Fruit fly (Drosophila melanogaster) whole organism, embryonic: ENCODE results near the gene Uba5.

ENCODE experiments used
- Antp ChIP-seq: fragments of 200-800 bp; sonication (Bioruptor generic); optimal IDR thresholded peaks from 3 replicates; lab custom pipeline; 2016; ENCODE audit warnings: missing biosample characterization, missing genetic modification characterization
- Asciz ChIP-seq: fragments of 200-800 bp; sonication (Bioruptor generic); optimal IDR thresholded peaks from 2 replicates; lab custom pipeline; 2017; ENCODE audit warnings: missing biosample characterization, mild to moderate bottlenecking, missing genetic modification characterization, missing genetic modification reagents
- Blimp-1 ChIP-seq: fragments of 200-800 bp; sonication (Bioruptor generic); optimal IDR thresholded peaks from 3 replicates; lab custom pipeline; 2018; ENCODE audit warnings: missing biosample characterization, missing genetic modification characterization, mild to moderate bottlenecking, moderate library complexity, missing genetic modification reagents
- CG12236 ChIP-seq: fragments of 200-800 bp; sonication (Bioruptor generic); optimal IDR thresholded peaks from 2 replicates; lab custom pipeline; 2016; ENCODE audit warnings: missing biosample characterization, missing genetic modification characterization
- CG12744 ChIP-seq: fragments of 200-800 bp; sonication (Bioruptor generic); optimal IDR thresholded peaks from 2 replicates; lab custom pipeline; 2016; ENCODE audit warnings: missing biosample characterization, missing genetic modification characterization
- CG13894 ChIP-seq: fragments of 200-800 bp; sonication (Bioruptor generic); optimal IDR thresholded peaks from 3 replicates; lab custom pipeline; 2018; ENCODE audit warnings: missing biosample characterization, mild to moderate bottlenecking, missing genetic modification characterization, moderate library complexity
- CG14050 ChIP-seq: fragments of 200-800 bp; sonication (Bioruptor generic); IDR thresholded peaks from 3 replicates; pipeline ENCODE4 v1.3.6; 2022; ENCODE audit warnings: missing biosample characterization, missing genetic modification characterization
- CG14441 ChIP-seq: fragments of 200-800 bp; sonication (Bioruptor generic); IDR thresholded peaks from 2 replicates; pipeline ENCODE4 v1.3.6; 2022; ENCODE audit warnings: missing biosample characterization, missing genetic modification characterization
- CG1602 ChIP-seq: fragments of 200-800 bp; sonication (Bioruptor generic); optimal IDR thresholded peaks from 3 replicates; lab custom pipeline; 2016; ENCODE audit warnings: missing biosample characterization, missing genetic modification characterization
- CG17385 ChIP-seq: fragments of 200-800 bp; sonication (Bioruptor generic); optimal IDR thresholded peaks from 3 replicates; lab custom pipeline; 2018; ENCODE audit warnings: missing biosample characterization, mild to moderate bottlenecking, missing genetic modification characterization
- CG31441 ChIP-seq: fragments of 200-800 bp; sonication (Bioruptor generic); IDR thresholded peaks from 2 replicates; pipeline ENCODE4 v1.3.6; 2022; ENCODE audit warnings: missing biosample characterization, missing genetic modification characterization
- CG3726 ChIP-seq: fragments of 200-800 bp; sonication (Bioruptor generic); IDR thresholded peaks from 3 replicates; pipeline ENCODE4, ENCODE4 v1.3.6; 2022; ENCODE audit warnings: missing biosample characterization, missing genetic modification characterization
- CG8359 ChIP-seq: fragments of 200-800 bp; sonication (Bioruptor generic); optimal IDR thresholded peaks from 2 replicates; lab custom pipeline; 2017; ENCODE audit warnings: missing biosample characterization, mild to moderate bottlenecking, missing genetic modification characterization, borderline replicate concordance
- CG8388 ChIP-seq: fragments of 200-800 bp; sonication (Bioruptor generic); optimal IDR thresholded peaks from 2 replicates; lab custom pipeline; 2019; ENCODE audit warnings: missing biosample characterization, mild to moderate bottlenecking, missing genetic modification characterization, moderate library complexity
- CG8924 ChIP-seq: fragments of 200-800 bp; optimal IDR thresholded peaks from 3 replicates; lab custom pipeline; 2019; ENCODE audit warnings: missing biosample characterization, mild to moderate bottlenecking, missing genetic modification characterization, moderate library complexity
- H2.0 ChIP-seq: fragments of 200-800 bp; sonication (Bioruptor generic); IDR thresholded peaks from 2 replicates; pipeline ENCODE4 v1.3.6; 2022; ENCODE audit warnings: missing biosample characterization, missing genetic modification characterization
- HLH3B ChIP-seq: fragments of 200-800 bp; sonication (Bioruptor generic); IDR thresholded peaks from 2 replicates; pipeline ENCODE4 v1.3.6; 2022; ENCODE audit warnings: missing biosample characterization, missing genetic modification characterization
- MBD-R2 ChIP-seq: fragments of 200-800 bp; sonication (Bioruptor generic); IDR thresholded peaks from 2 replicates; pipeline ENCODE4 v1.3.6; 2022; ENCODE audit warnings: missing biosample characterization, missing genetic modification characterization
- Max ChIP-seq: fragments of 200-800 bp; sonication (Bioruptor generic); optimal IDR thresholded peaks from 2 replicates; lab custom pipeline; 2016; ENCODE audit warnings: missing biosample characterization, mild to moderate bottlenecking, missing genetic modification characterization
- Med ChIP-seq: fragments of 200-800 bp; sonication (Bioruptor generic); peaks from one replicate; lab custom pipeline; 2016; ENCODE audit warnings: missing biosample characterization, missing genetic modification characterization, mild to moderate bottlenecking, inconsistent platforms, moderate library complexity
- Mrtf ChIP-seq: fragments of 200-800 bp; sonication (Bioruptor generic); IDR thresholded peaks from 3 replicates; pipeline ENCODE4 v1.3.6; 2022; ENCODE audit warnings: missing biosample characterization, missing genetic modification characterization
- Nf-YC ChIP-seq: fragments of 200-800 bp; optimal IDR thresholded peaks from 3 replicates; lab custom pipeline; 2019; ENCODE audit warnings: missing biosample characterization, mild to moderate bottlenecking, missing genetic modification characterization, moderate library complexity
- Poxn ChIP-seq: fragments of 200-800 bp; sonication (Bioruptor generic); IDR thresholded peaks from 2 replicates; pipeline ENCODE4 v1.3.6; 2022; ENCODE audit warnings: missing biosample characterization, missing genetic modification characterization
- Xbp1 ChIP-seq: fragments of 200-800 bp; sonication (Bioruptor generic); optimal IDR thresholded peaks from 3 replicates; lab custom pipeline; 2016; ENCODE audit warnings: missing biosample characterization, mild to moderate bottlenecking, missing genetic modification characterization
- aop ChIP-seq: fragments of 200-800 bp; sonication (Bioruptor generic); IDR thresholded peaks from 2 replicates; pipeline ENCODE4 v1.3.6; 2022; ENCODE audit warnings: missing biosample characterization, missing genetic modification characterization
- ap ChIP-seq: fragments of 200-800 bp; sonication (Bioruptor generic); IDR thresholded peaks from 2 replicates; pipeline ENCODE4 v1.3.6; 2022; ENCODE audit warnings: missing biosample characterization, missing genetic modification characterization
- cg ChIP-seq: fragments of 200-800 bp; sonication (Bioruptor generic); optimal IDR thresholded peaks from 3 replicates; lab custom pipeline; 2019; ENCODE audit warnings: missing biosample characterization, mild to moderate bottlenecking, missing genetic modification characterization, moderate library complexity
- crol ChIP-seq: fragments of 200-800 bp; sonication (Bioruptor generic); IDR thresholded peaks from 2 replicates; pipeline ENCODE4 v1.3.6; 2022; ENCODE audit warnings: missing biosample characterization, missing genetic modification characterization
- emc ChIP-seq: fragments of 200-800 bp; sonication (Bioruptor generic); optimal IDR thresholded peaks from 2 replicates; lab custom pipeline; 2016; ENCODE audit warnings: missing biosample characterization, missing genetic modification characterization
- ftz-f1 ChIP-seq: fragments of 200-800 bp; sonication (Bioruptor generic); optimal IDR thresholded peaks from 2 replicates; lab custom pipeline; 2016; ENCODE audit warnings: missing biosample characterization, missing genetic modification characterization
- inv ChIP-seq: fragments of 200-800 bp; sonication (Bioruptor generic); IDR thresholded peaks from 2 replicates; pipeline ENCODE4 v1.3.6; 2022; ENCODE audit warnings: missing biosample characterization, missing genetic modification characterization; ENCODE audit not compliant: partially characterized antibody
- nerfin-1 ChIP-seq: fragments of 200-800 bp; sonication (Bioruptor generic); optimal IDR thresholded peaks from 3 replicates; lab custom pipeline; 2019; ENCODE audit warnings: missing biosample characterization, mild to moderate bottlenecking, missing genetic modification characterization, moderate library complexity
- onecut ChIP-seq: fragments of 200-800 bp; sonication (Bioruptor generic); IDR thresholded peaks from 2 replicates; pipeline ENCODE4 v1.3.6; 2022; ENCODE audit warnings: missing biosample characterization, missing genetic modification characterization
- sens ChIP-seq: fragments of 200-800 bp; sonication (Bioruptor generic); peaks from one replicate; lab custom pipeline; 2016; ENCODE audit warnings: missing biosample characterization, missing genetic modification characterization
- seq ChIP-seq: fragments of 200-800 bp; sonication (Bioruptor generic); IDR thresholded peaks from 2 replicates; pipeline ENCODE4 v1.3.6; 2022; ENCODE audit warnings: missing biosample characterization, missing genetic modification characterization
- sqz ChIP-seq: fragments of 200-800 bp; sonication (Bioruptor generic); optimal IDR thresholded peaks from 3 replicates; lab custom pipeline; 2018; ENCODE audit warnings: missing biosample characterization, mild to moderate bottlenecking, missing genetic modification characterization
- tx ChIP-seq: fragments of 200-800 bp; sonication (Bioruptor generic); optimal IDR thresholded peaks from 2 replicates; lab custom pipeline; 2016; ENCODE audit warnings: missing biosample characterization, missing genetic modification characterization
- wek ChIP-seq: fragments of 200-800 bp; sonication (Bioruptor generic); optimal IDR thresholded peaks from 3 replicates; lab custom pipeline; 2018; ENCODE audit warnings: missing biosample characterization, mild to moderate bottlenecking, missing genetic modification characterization, moderate library complexity
- z ChIP-seq: fragments of 200-800 bp; sonication (Bioruptor generic); IDR thresholded peaks from 3 replicates; pipeline ENCODE4 v1.3.6; 2022; ENCODE audit warnings: missing biosample characterization, missing genetic modification characterization

The Uba5 gene

DNA sequence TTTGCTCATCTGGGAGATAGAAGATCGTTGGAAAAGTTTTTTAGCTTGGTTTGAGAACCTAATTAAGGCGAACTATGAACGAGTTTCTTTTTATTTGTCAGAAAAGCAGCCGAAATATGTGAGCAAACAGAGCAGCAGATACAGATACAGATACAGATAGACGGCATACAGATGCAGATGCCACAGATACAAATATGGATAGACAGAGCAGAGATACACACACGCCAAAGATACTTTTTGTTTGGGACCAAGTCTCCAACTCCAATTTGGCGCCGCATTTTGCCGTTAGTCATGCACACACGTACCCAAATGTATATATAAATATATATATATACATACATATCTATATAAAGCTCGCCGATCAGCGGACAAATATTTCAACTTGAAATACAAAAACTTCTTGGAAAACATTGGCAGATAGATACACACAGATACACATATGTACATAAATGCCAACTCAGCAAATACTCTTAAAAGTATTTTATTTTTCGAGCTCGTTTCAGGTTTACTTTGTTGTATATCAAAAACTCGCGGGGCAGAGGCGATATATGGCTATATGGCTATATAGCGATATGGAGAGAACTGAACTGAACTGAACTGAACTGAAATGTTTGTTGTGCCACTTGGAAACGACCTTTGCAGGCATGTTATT, 26.9 kb downstream of the Uba5 start (continued):
- TF ChIP-seq ap: no peak
- TF ChIP-seq CG3726 (GFP tag; lab: Robert Waterston, UW): no peak
- no peak for TF ChIP-seq Xbp1 (GFP tag; lab: Kevin White, UChicago)
- TF ChIP-seq cg: peak; percentile 56
- no peak for TF ChIP-seq CG12236 (GFP tag; lab: Kevin White, UChicago)
- TF ChIP-seq emc (GFP tag; lab: Kevin White, UChicago): no peak
- TF ChIP-seq HLH3B (GFP tag; lab: Robert Waterston, UW): no peak
- no peak for TF ChIP-seq MBD-R2 (GFP tag; lab: Robert Waterston, UW)
- TF ChIP-seq z: no peak
- TF ChIP-seq CG13894 (tag; lab: Kevin White, UChicago): peak; percentile 81
- TF ChIP-seq CG8388 (GFP tag; lab: Kevin White, UChicago): no peak
- no peak for TF ChIP-seq wek (GFP tag; lab: Kevin White, UChicago)
- TF ChIP-seq Antp (GFP tag; lab: Kevin White, UChicago): no peak
- peak; percentile 16 for TF ChIP-seq Med (GFP tag; lab: Kevin White, UChicago)
- TF ChIP-seq Poxn (GFP tag; lab: Robert Waterston, UW): no peak
- TF ChIP-seq CG12744 (GFP tag; lab: Kevin White, UChicago): no peak
- no peak for TF ChIP-seq CG17385 (GFP tag; lab: Kevin White, UChicago)
- TF ChIP-seq Nf-YC (tag; lab: Kevin White, UChicago): peak; percentile 12
- TF ChIP-seq Asciz (GFP tag; lab: Kevin White, UChicago): peak; percentile 2

DNA sequence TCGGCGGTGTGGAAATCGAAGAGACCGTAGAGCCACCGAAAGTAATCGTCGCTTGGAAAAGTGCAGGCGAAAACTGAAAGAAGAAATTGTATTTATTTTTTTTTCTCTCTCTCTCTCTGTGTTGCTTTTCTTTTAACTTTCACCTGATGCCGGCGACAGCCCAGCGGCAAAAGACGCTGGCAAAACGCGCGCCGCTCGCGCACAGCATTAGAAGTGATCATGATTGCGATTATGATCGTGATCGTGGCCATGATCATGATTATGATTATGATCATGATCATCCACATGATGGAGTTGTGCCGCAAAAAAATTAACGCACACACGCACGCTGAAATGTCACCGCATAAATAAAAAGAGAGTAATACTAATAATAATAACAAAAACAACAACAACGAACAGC, 28.0 kb downstream of the Uba5 start:
- TF ChIP-seq CG14050: no peak
- TF ChIP-seq Blimp-1 (GFP tag; lab: Kevin White, UChicago): peak; percentile 7
- TF ChIP-seq CG8359 (GFP tag; lab: Kevin White, UChicago): peak; percentile 96

DNA sequence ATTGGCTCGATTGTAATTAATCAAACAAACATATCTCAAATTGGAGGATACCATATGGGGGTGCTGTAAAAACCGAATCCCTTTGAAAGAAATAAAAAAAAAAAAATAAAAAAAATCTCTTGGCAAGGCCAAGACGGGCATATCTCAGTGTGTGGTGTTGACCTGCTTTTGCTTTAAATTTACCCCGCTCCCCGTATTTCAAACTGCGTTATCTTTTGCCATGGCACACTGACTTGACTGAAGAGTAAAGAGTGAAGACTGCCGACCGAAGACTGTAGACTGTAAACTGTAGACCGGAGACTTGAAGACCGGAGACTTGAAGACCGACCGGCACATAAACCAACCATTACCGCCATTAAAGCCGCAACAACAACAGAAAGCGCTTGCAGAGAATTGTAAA, 28.6 kb downstream of the Uba5 start:
- peak; percentile 7 for TF ChIP-seq ftz-f1 (GFP tag; lab: Kevin White, UChicago)
- TF ChIP-seq inv (GFP tag; lab: Robert Waterston, UW): no peak
- no peak for TF ChIP-seq CG31441 (GFP tag; lab: Robert Waterston, UW)
- no peak for TF ChIP-seq Max (GFP tag; lab: Kevin White, UChicago)
- 0 out of 3 replicates have a peak, but pooled peaks have one; percentile 20 for TF ChIP-seq Mrtf (GFP tag; lab: Robert Waterston, UW)
- TF ChIP-seq crol (GFP tag; lab: Robert Waterston, UW): peak; percentile 55; the same call in 1 of the 2 replicates
- TF ChIP-seq seq (GFP tag; lab: Robert Waterston, UW): no peak
- 0 out of 2 replicates have a peak, but pooled peaks have one; percentile 6 for TF ChIP-seq CG14441 (GFP tag; lab: Robert Waterston, UW)
- no peak for TF ChIP-seq aop

DNA sequence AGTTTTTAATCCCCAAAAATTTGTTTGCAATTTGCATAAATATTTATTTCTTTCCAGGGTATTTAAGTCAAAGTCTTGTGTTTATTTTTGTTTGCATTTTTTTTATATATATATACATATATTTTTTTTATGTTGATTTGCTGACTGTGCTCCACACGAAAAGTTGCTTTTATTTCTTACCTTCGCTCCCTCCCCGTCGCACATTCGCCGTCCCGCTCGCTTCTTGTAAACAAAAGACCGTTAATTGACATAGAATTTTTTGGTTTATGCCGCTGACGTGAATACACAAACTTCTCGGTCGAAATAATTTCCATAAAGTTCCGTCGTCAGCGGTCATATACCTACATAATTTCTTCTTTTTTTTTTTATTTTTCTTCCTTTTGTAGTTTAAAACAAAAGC, 29.6 kb downstream of the Uba5 start:
- peak; percentile 23 for TF ChIP-seq sqz (GFP tag; lab: Kevin White, UChicago)
- no peak for TF ChIP-seq H2.0 (GFP tag; lab: Robert Waterston, UW)
- TF ChIP-seq nerfin-1 (tag; lab: Kevin White, UChicago): no peak
- no peak for TF ChIP-seq tx (GFP tag; lab: Kevin White, UChicago)
- TF ChIP-seq CG8924 (tag; lab: Kevin White, UChicago): no peak
- TF ChIP-seq onecut (GFP tag; lab: Robert Waterston, UW): no peak
- TF ChIP-seq sens (GFP tag; lab: Kevin White, UChicago): peak; percentile 44
- no peak for TF ChIP-seq CG1602 (GFP tag; lab: Kevin White, UChicago)
